Worm (Caenorhabditis elegans): ENCODE results near the gene F53E2.2.
A peak's percentile ranks its signal among the peaks of the same experiment; 100 is the strongest.

The F53E2.2 gene

ce11 chrV:1454762-1455161 lies 20.1 kb upstream of the F53E2.2 start, which contains the start of gene chil-14:
Gene chil-14, plus strand, starts transcription at chrV:1455062.
- no peak for TF ChIP-seq nhr-19 (GFP tag; conservative IDR thresholded peaks at IDR 0.05)
- no peak for TF ChIP-seq lir-3 (tag; optimal IDR thresholded peaks at IDR 0.05; ENCODE audit: poor library complexity)
- TF ChIP-seq unc-86 (tag; optimal IDR thresholded peaks at IDR 0.05): no peak
- TF ChIP-seq ets-5 (GFP tag; IDR thresholded peaks at IDR 0.05): no peak

- TF ChIP-seq sup-37 (GFP tag; optimal IDR thresholded peaks at IDR 0.05) (no peak), alr-1 (tag; optimal IDR thresholded peaks at IDR 0.05; ENCODE audit: borderline replicate concordance) (no peak), mep-1 (tag; optimal IDR thresholded peaks at IDR 0.05) (no peak), efl-1 (optimal IDR thresholded peaks at IDR 0.05) (no peak), efl-1 (GFP tag; optimal IDR thresholded peaks at IDR 0.05 in 1 of 2) (no peak), snpc-4 (tag; optimal IDR thresholded peaks at IDR 0.05) (peak; percentile 55), unc-62 (GFP tag; optimal IDR thresholded peaks at IDR 0.05) (no peak), C34B4.2 (tag; optimal IDR thresholded peaks at IDR 0.05) (no peak), hpl-2 (GFP tag; optimal IDR thresholded peaks at IDR 0.05) (no peak)
Observed at ce11 chrV:1455280-1455679, 19.6 kb upstream of the F53E2.2 start.

ce11 chrV:1456614-1457013 lies 18.3 kb upstream of the F53E2.2 start:
- TF ChIP-seq fkh-10 (GFP tag; optimal IDR thresholded peaks at IDR 0.05) (no peak), isw-1 (GFP tag; IDR thresholded peaks at IDR 0.05) (no peak), jun-1 (tag; optimal IDR thresholded peaks at IDR 0.05) (no peak), lsy-2 (tag; optimal IDR thresholded peaks at IDR 0.05) (peak in 1 of 2 experiments; percentile 54), ceh-63 (GFP tag; optimal IDR thresholded peaks at IDR 0.05) (no peak), egl-27 (tag; optimal IDR thresholded peaks at IDR 0.05) (no peak), skn-1 (tag; optimal IDR thresholded peaks at IDR 0.05) (no peak), efl-1 (optimal IDR thresholded peaks at IDR 0.05) (no peak), efl-1 (GFP tag; optimal IDR thresholded peaks at IDR 0.05 in 1 of 2) (peak in 1 of 2 experiments; percentile 81), nhr-84 (tag; optimal IDR thresholded peaks at IDR 0.05) (no peak), nhr-76 (tag; optimal IDR thresholded peaks at IDR 0.05) (no peak), rnt-1 (tag; optimal IDR thresholded peaks at IDR 0.05) (no peak), unc-62 (GFP tag; optimal IDR thresholded peaks at IDR 0.05) (no peak), ceh-8 (GFP tag; optimal IDR thresholded peaks at IDR 0.05) (no peak), nhr-71 (tag; optimal IDR thresholded peaks at IDR 0.05) (no peak), lin-35 (GFP tag; optimal IDR thresholded peaks at IDR 0.05) (peak in 1 of 2 experiments; percentile 16), nhr-12 (tag; optimal IDR thresholded peaks at IDR 0.05) (no peak), nhr-237 (tag; optimal IDR thresholded peaks at IDR 0.05) (no peak), nhr-11 (tag; optimal IDR thresholded peaks at IDR 0.05) (no peak), C16A3.4 (tag; optimal IDR thresholded peaks at IDR 0.05) (no peak), C04F5.9 (tag; optimal IDR thresholded peaks at IDR 0.05) (no peak), elt-3 (tag; optimal IDR thresholded peaks at IDR 0.05) (no peak), nhr-90 (tag; optimal IDR thresholded peaks at IDR 0.05; ENCODE audit: poor library complexity) (no peak), hpl-2 (GFP tag; optimal IDR thresholded peaks at IDR 0.05) (no peak), pax-3 (tag; optimal IDR thresholded peaks at IDR 0.05) (no peak)

- TF ChIP-seq sup-37 (GFP tag; optimal IDR thresholded peaks at IDR 0.05) (no peak), dpl-1 (GFP tag; optimal IDR thresholded peaks at IDR 0.05) (no peak), mab-9 (GFP tag; IDR thresholded peaks at IDR 0.05) (no peak), nhr-12 (tag; optimal IDR thresholded peaks at IDR 0.05) (no peak), snu-23 (GFP tag; optimal IDR thresholded peaks at IDR 0.05) (no peak), fkh-8 (tag; optimal IDR thresholded peaks at IDR 0.05) (no peak), lir-3 (tag; optimal IDR thresholded peaks at IDR 0.05; ENCODE audit: poor library complexity) (no peak), lsy-2 (tag; optimal IDR thresholded peaks at IDR 0.05) (no peak), nhr-20 (tag; optimal IDR thresholded peaks at IDR 0.05) (peak; percentile 18), egl-27 (tag; optimal IDR thresholded peaks at IDR 0.05) (no peak), irx-1 (tag; optimal IDR thresholded peaks at IDR 0.05) (no peak), sox-4 (tag; optimal IDR thresholded peaks at IDR 0.05) (no peak), swsn-7 (tag; optimal IDR thresholded peaks at IDR 0.05) (no peak), ets-5 (GFP tag; IDR thresholded peaks at IDR 0.05) (no peak), efl-1 (optimal IDR thresholded peaks at IDR 0.05) (no peak), efl-1 (GFP tag; optimal IDR thresholded peaks at IDR 0.05 in 1 of 2) (peak in 1 of 2 experiments; percentile 91), ceh-8 (GFP tag; optimal IDR thresholded peaks at IDR 0.05) (no peak), nhr-71 (tag; optimal IDR thresholded peaks at IDR 0.05) (no peak), ama-1 (optimal IDR thresholded peaks at IDR 0.05) (no peak), elt-2 (tag; optimal IDR thresholded peaks at IDR 0.05) (peak; percentile 79), fkh-4 (tag; optimal IDR thresholded peaks at IDR 0.05; ENCODE audit: borderline replicate concordance) (no peak), tbx-2 (tag; optimal IDR thresholded peaks at IDR 0.05) (no peak), jun-1 (tag; optimal IDR thresholded peaks at IDR 0.05) (peak; percentile 44), lin-35 (GFP tag; optimal IDR thresholded peaks at IDR 0.05) (peak in 1 of 2 experiments; percentile 12)
Observed at ce11 chrV:1459374-1459926, 15.4 kb upstream of the F53E2.2 start.

Measured in whole organism, L1 larva.